In the genomic region with DNA sequence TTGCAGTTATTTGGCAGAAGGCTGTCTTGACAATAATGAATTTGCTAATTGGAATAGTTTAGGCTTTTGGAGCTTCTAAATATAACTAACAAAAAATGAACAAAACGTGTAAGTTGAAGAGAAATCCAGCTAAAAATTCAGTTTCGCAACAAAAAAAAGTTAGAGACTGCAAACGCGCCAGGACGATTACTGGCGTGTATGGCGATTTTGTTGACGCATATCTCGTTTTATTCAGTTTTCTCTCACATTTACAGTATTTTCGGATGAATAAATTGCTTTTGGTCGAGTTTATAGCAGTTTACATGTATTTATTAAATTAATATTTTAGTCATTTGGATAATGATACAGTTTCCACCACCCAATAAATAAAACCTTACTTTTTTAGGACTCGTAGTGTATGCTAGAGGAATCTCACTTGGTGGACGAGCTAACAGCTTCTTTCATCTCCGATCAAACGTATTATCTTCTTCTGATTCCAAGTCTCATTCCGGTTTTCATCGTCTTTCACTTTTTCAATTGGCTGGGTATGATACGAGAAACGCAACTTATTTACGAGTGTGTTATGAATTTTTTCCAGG, we compare ENCODE assay signal across 3 worm cellular contexts.
TF ChIP-seq lines count a peak whose summit lies in the region.

A gene (plus strand): TSS at position 384 of the 578 bp plus-strand sequence.
A gene (minus strand): TSS at position 458 of the 578 bp plus-strand sequence.

TF ChIP-seq in whole organism, L1 larva, 84 proteins besides CTCF, POLR2A, EP300 and RAD21 (continued from another document and continues in another):
- TF ChIP-seq blmp-1 (tag; optimal IDR thresholded peaks at IDR 0.05; lab: Kevin White, UChicago) (peak; percentile 59), hlh-4 (tag; optimal IDR thresholded peaks at IDR 0.05; lab: Kevin White, UChicago) (no peak), mdl-1 (tag; optimal IDR thresholded peaks at IDR 0.05; lab: Kevin White, UChicago) (peak in 1 of 2 experiments; percentile 50), alr-1 (tag; optimal IDR thresholded peaks at IDR 0.05; lab: Kevin White, UChicago; ENCODE audit: borderline replicate concordance) (no peak), nhr-28 (tag; optimal IDR thresholded peaks at IDR 0.05; lab: Kevin White, UChicago) (no peak), efl-1 (optimal IDR thresholded peaks at IDR 0.05; lab: Kevin White, UChicago) (peak; percentile 72 to 81), efl-1 (GFP tag; optimal IDR thresholded peaks at IDR 0.05 in 1 of 2; lab: Kevin White, UChicago) (peak; percentile 77 to 98), mab-9 (GFP tag; IDR thresholded peaks at IDR 0.05; lab: Robert Waterston, UW) (no peak), pag-3 (tag; optimal IDR thresholded peaks at IDR 0.05; lab: Kevin White, UChicago; ENCODE audit: borderline replicate concordance, insufficient read depth) (no peak), ceh-82 (tag; optimal IDR thresholded peaks at IDR 0.05; lab: Kevin White, UChicago) (peak; percentile 67 to 80 (median 76)), lin-35 (GFP tag; optimal IDR thresholded peaks at IDR 0.05; lab: Kevin White, UChicago) (peak; percentile 73 to 85), grh-1 (GFP tag; IDR thresholded peaks at IDR 0.05; lab: Robert Waterston, UW) (peak; percentile 62), zag-1 (tag; optimal IDR thresholded peaks at IDR 0.05; lab: Kevin White, UChicago) (no peak), ces-1 (GFP tag; optimal IDR thresholded peaks at IDR 0.05; lab: Kevin White, UChicago) (no peak), fkh-4 (tag; optimal IDR thresholded peaks at IDR 0.05; lab: Kevin White, UChicago; ENCODE audit: borderline replicate concordance) (peak; percentile 5), fkh-10 (GFP tag; optimal IDR thresholded peaks at IDR 0.05; lab: Kevin White, UChicago) (peak; percentile 57), dsc-1 (tag; optimal IDR thresholded peaks at IDR 0.05; lab: Kevin White, UChicago) (peak; percentile 66), sox-4 (tag; optimal IDR thresholded peaks at IDR 0.05; lab: Kevin White, UChicago) (no peak), lin-13 (GFP tag; optimal IDR thresholded peaks at IDR 0.05; lab: Kevin White, UChicago) (peak; percentile 60), nhr-90 (tag; optimal IDR thresholded peaks at IDR 0.05; lab: Kevin White, UChicago; ENCODE audit: poor library complexity) (peak; percentile 64), unc-62 (GFP tag; optimal IDR thresholded peaks at IDR 0.05; lab: Kevin White, UChicago) (no peak), nhr-77 (tag; optimal IDR thresholded peaks at IDR 0.05; lab: Kevin White, UChicago) (peak; percentile 55), egl-13 (tag; optimal IDR thresholded peaks at IDR 0.05; lab: Kevin White, UChicago) (peak; percentile 20), pax-3 (tag; optimal IDR thresholded peaks at IDR 0.05; lab: Kevin White, UChicago) (no peak), nhr-71 (tag; optimal IDR thresholded peaks at IDR 0.05; lab: Kevin White, UChicago) (peak; percentile 84), C04F5.9 (tag; optimal IDR thresholded peaks at IDR 0.05; lab: Kevin White, UChicago) (peak; percentile 32), xbp-1 (tag; optimal IDR thresholded peaks at IDR 0.05; lab: Kevin White, UChicago) (peak; percentile 61), sptf-1 (tag; optimal IDR thresholded peaks at IDR 0.05; lab: Kevin White, UChicago) (no peak), ceh-88 (GFP tag; IDR thresholded peaks at IDR 0.05; lab: Robert Waterston, UW) (no peak), unc-86 (tag; optimal IDR thresholded peaks at IDR 0.05; lab: Kevin White, UChicago) (peak; percentile 37), sup-37 (GFP tag; optimal IDR thresholded peaks at IDR 0.05; lab: Kevin White, UChicago) (no peak), nhr-47 (tag; optimal IDR thresholded peaks at IDR 0.05; lab: Kevin White, UChicago) (peak; percentile 76), snu-23 (GFP tag; optimal IDR thresholded peaks at IDR 0.05; lab: Kevin White, UChicago) (peak; percentile 78), aly-2 (tag; optimal IDR thresholded peaks at IDR 0.05; lab: Kevin White, UChicago) (peak; percentile 23), lin-14 (GFP tag; optimal IDR thresholded peaks at IDR 0.05; lab: Kevin White, UChicago) (peak; percentile 72), pqm-1 (tag; optimal IDR thresholded peaks at IDR 0.05; lab: Kevin White, UChicago) (no peak), unc-98 (GFP tag; IDR thresholded peaks at IDR 0.05; lab: Robert Waterston, UW) (no peak), lin-39 (tag; optimal IDR thresholded peaks at IDR 0.05; lab: Kevin White, UChicago) (peak; percentile 60), ama-1 (optimal IDR thresholded peaks at IDR 0.05; lab: Kevin White, UChicago) (no peak), hpl-2 (GFP tag; optimal IDR thresholded peaks at IDR 0.05; lab: Kevin White, UChicago) (peak; percentile 38), aha-1 (tag; optimal IDR thresholded peaks at IDR 0.05; lab: Kevin White, UChicago) (peak; percentile 18)

TF ChIP-seq in whole organism, L4 larva, 104 proteins besides CTCF, POLR2A, EP300 and RAD21 (continued from another document):
- TF ChIP-seq dmd-8 (GFP tag; IDR thresholded peaks at IDR 0.05; lab: Robert Waterston, UW): no peak
- peak; percentile 72 for TF ChIP-seq nhr-77 (tag; optimal IDR thresholded peaks at IDR 0.05; lab: Kevin White, UChicago)
- TF ChIP-seq jun-1 (tag; optimal IDR thresholded peaks at IDR 0.05; lab: Kevin White, UChicago): no peak
- no peak for TF ChIP-seq R02D3.7 (tag; optimal IDR thresholded peaks at IDR 0.05; lab: Kevin White, UChicago)
- 0 out of 2 replicates have a peak, but pooled peaks have one; percentile 29 for TF ChIP-seq hmg-1.1 (GFP tag; IDR thresholded peaks at IDR 0.05; lab: Robert Waterston, UW)
- TF ChIP-seq hif-1 (tag; optimal IDR thresholded peaks at IDR 0.05; lab: Kevin White, UChicago): peak in 1 of 2 experiments; percentile 65
- TF ChIP-seq tag-97 (GFP tag; IDR thresholded peaks at IDR 0.05; lab: Robert Waterston, UW): no peak
- TF ChIP-seq unc-62 (GFP tag; optimal IDR thresholded peaks at IDR 0.05 in 1 of 2; lab: Kevin White, UChicago): peak in 1 of 2 experiments; percentile 80
- TF ChIP-seq unc-62 (tag; optimal IDR thresholded peaks at IDR 0.05; lab: Kevin White, UChicago): no peak
- TF ChIP-seq daf-16 (GFP tag; optimal IDR thresholded peaks at IDR 0.05; lab: Kevin White, UChicago): no peak
- TF ChIP-seq daf-16 (tag; optimal IDR thresholded peaks at IDR 0.05; lab: Kevin White, UChicago): peak; percentile 22
- peak; percentile 56 for TF ChIP-seq hlh-11 (tag; optimal IDR thresholded peaks at IDR 0.05; lab: Kevin White, UChicago)
TF ChIP-seq in whole organism, L4 larva: peak in this region for 23.

TF ChIP-seq in whole organism, young adult, 124 proteins besides CTCF, POLR2A, EP300 and RAD21 (continued from another document):
- TF ChIP-seq Y56A3A.18 (GFP tag; IDR thresholded peaks at IDR 0.05; lab: Robert Waterston, UW) (no peak), athp-1 (tag; optimal IDR thresholded peaks at IDR 0.05; lab: Kevin White, UChicago) (no peak), ztf-22 (GFP tag; optimal IDR thresholded peaks at IDR 0.05; lab: Kevin White, UChicago) (no peak), nhr-179 (tag; optimal IDR thresholded peaks at IDR 0.05; lab: Kevin White, UChicago) (no peak), madf-3 (GFP tag; IDR thresholded peaks at IDR 0.05; lab: Robert Waterston, UW) (no peak), unc-130 (GFP tag; optimal IDR thresholded peaks at IDR 0.05; lab: Kevin White, UChicago) (no peak), let-607 (tag; optimal IDR thresholded peaks at IDR 0.05; lab: Kevin White, UChicago) (peak in 1 of 2 experiments; percentile 56), aptf-3 (GFP tag; IDR thresholded peaks at IDR 0.05; lab: Robert Waterston, UW) (no peak), F37B4.10 (GFP tag; IDR thresholded peaks at IDR 0.05; lab: Robert Waterston, UW) (no peak), bed-2 (GFP tag; IDR thresholded peaks at IDR 0.05; lab: Robert Waterston, UW) (no peak), nfya-2 (GFP tag; IDR thresholded peaks at IDR 0.05; lab: Robert Waterston, UW) (no peak), B0336.3 (GFP tag; IDR thresholded peaks at IDR 0.05; lab: Robert Waterston, UW) (no peak), lsy-27 (tag; optimal IDR thresholded peaks at IDR 0.05; lab: Kevin White, UChicago; ENCODE audit: borderline replicate concordance, insufficient read depth) (no peak), F49E8.2 (tag; optimal IDR thresholded peaks at IDR 0.05; lab: Kevin White, UChicago; ENCODE audit: insufficient read depth) (no peak), F57C9.4 (tag; optimal IDR thresholded peaks at IDR 0.05; lab: Kevin White, UChicago) (no peak), F57A8.1 (GFP tag; optimal IDR thresholded peaks at IDR 0.05; lab: Kevin White, UChicago) (no peak), nhr-80 (tag; optimal IDR thresholded peaks at IDR 0.05; lab: Kevin White, UChicago) (peak; percentile 41), cebp-1 (GFP tag; IDR thresholded peaks at IDR 0.05; lab: Robert Waterston, UW) (no peak), cebp-1 (tag; optimal IDR thresholded peaks at IDR 0.05; lab: Kevin White, UChicago) (peak; percentile 93), lsl-1 (GFP tag; optimal IDR thresholded peaks at IDR 0.05; lab: Kevin White, UChicago) (peak; percentile 47), ZK185.1 (tag; optimal IDR thresholded peaks at IDR 0.05; lab: Kevin White, UChicago; ENCODE audit: poor library complexity, severe bottlenecking) (no peak), attf-5 (GFP tag; optimal IDR thresholded peaks at IDR 0.05; lab: Kevin White, UChicago) (peak; percentile 33), nfyb-1 (GFP tag; IDR thresholded peaks at IDR 0.05; lab: Robert Waterston, UW) (0 out of 2 replicates have a peak, but pooled peaks have one; percentile 40)
